Fruit fly (Drosophila melanogaster): ENCODE data around the gene Cka.
"Not testable (repeated sequence)": the region's sequence is repeated elsewhere in the genome, so short reads cannot be mapped to it uniquely, and the experiment has no call there.

dm6 chr2L:7983646-7984045, 46.9 kb upstream of the Cka start, which contains the start of gene CG7231:
- TF ChIP-seq Clk (GFP tag; optimal IDR thresholded peaks at IDR 0.05); Hr96 (GFP tag; optimal IDR thresholded peaks at IDR 0.05); toe (GFP tag; optimal IDR thresholded peaks at IDR 0.05); CG12768 (GFP tag; optimal IDR thresholded peaks at IDR 0.05); bab1 (GFP tag; optimal IDR thresholded peaks at IDR 0.05); CG7101 (tag; optimal IDR thresholded peaks at IDR 0.05); cnc (optimal IDR thresholded peaks at IDR 0.05); cic (GFP tag; optimal IDR thresholded peaks at IDR 0.05); tj (GFP tag; optimal IDR thresholded peaks at IDR 0.05); CG11617 (GFP tag; optimal IDR thresholded peaks at IDR 0.05); CG5204 (GFP tag; optimal IDR thresholded peaks at IDR 0.05); CG14711 (tag; optimal IDR thresholded peaks at IDR 0.05); CG33017 (tag; optimal IDR thresholded peaks at IDR 0.05); kay (GFP tag; ENCODE audit: borderline replicate concordance): not testable (repeated sequence)
